Worm (Caenorhabditis elegans): ENCODE results near the gene W10C4.1.

DNA sequence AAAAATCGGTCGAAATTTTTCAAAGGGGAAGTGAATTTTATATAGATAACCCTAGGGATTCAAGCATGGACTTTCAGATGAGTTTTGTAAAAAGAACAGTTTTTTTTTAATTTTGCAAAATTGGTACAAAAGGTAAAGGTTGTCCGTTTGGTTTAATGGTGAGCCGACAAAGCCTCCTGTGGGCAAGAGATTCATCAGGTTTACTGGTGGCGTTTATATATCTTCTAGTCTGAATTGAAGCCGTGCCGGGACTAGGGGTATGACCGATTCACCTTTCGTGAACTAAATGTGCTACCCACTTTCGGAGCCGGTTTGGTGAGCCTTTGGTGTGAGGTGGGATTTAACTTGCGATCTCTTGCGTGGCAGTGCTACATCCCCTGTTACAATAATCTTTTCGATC, 28.8 kb downstream of the W10C4.1 start:
- TF ChIP-seq ama-1 (optimal IDR thresholded peaks at IDR 0.05) (no peak), nhr-76 (tag; optimal IDR thresholded peaks at IDR 0.05) (no peak)

All from whole organism, L3 larva.